Fruit fly (Drosophila melanogaster) whole organism, wandering third instar larva: ENCODE measurements around the gene Ubc4.

Experiments
- CrebA ChIP-seq: fragments of 200-800 bp; sonication (Bioruptor generic); optimal IDR thresholded peaks from 2 replicates; lab custom pipeline; 2016; ENCODE audit warnings: missing biosample characterization, mild to moderate bottlenecking, missing genetic modification characterization, borderline replicate concordance
- Mio ChIP-seq: sonication (Bioruptor generic); optimal IDR thresholded peaks from 2 replicates; lab custom pipeline; 2016; ENCODE audit warnings: missing biosample characterization, missing genetic modification characterization
- Myc ChIP-seq: fragments of >200 bp; optimal IDR thresholded peaks from 2 replicates; lab custom pipeline; 2017
- psq ChIP-seq: fragments of 200-800 bp; sonication (Bioruptor generic); optimal IDR thresholded peaks from 3 replicates; lab custom pipeline; 2017; ENCODE audit warnings: missing biosample characterization, mild to moderate bottlenecking, missing genetic modification characterization, moderate library complexity
- sage ChIP-seq: fragments of 200-800 bp; sonication (Bioruptor generic); optimal IDR thresholded peaks from 2 replicates; lab custom pipeline; 2016; ENCODE audit warnings: missing biosample characterization, mild to moderate bottlenecking, missing genetic modification characterization
- tai ChIP-seq: sonication (Bioruptor generic); optimal IDR thresholded peaks from 2 replicates; lab custom pipeline; 2016; ENCODE audit warnings: missing biosample characterization, missing genetic modification characterization

- TF ChIP-seq Mio: no peak
- no peak for TF ChIP-seq psq
- TF ChIP-seq sage: no peak
- TF ChIP-seq CrebA (GFP tag; lab: Kevin White, UChicago): no peak
- no peak for TF ChIP-seq tai (GFP tag; lab: Kevin White, UChicago)
- TF ChIP-seq Myc: no peak
Observed at dm6 chr3L:9689809-9690208, 8.3 kb upstream of the Ubc4 start.
